Worm (Caenorhabditis elegans): ENCODE data around the gene C25E10.8.

- no peak for TF ChIP-seq nhr-25 (tag; optimal IDR thresholded peaks at IDR 0.05; ENCODE audit: borderline replicate concordance, insufficient read depth)
- no peak for TF ChIP-seq F49E8.2 (tag; optimal IDR thresholded peaks at IDR 0.05; ENCODE audit: borderline replicate concordance)
- no peak for TF ChIP-seq nhr-11 (tag; optimal IDR thresholded peaks at IDR 0.05)
- no peak for TF ChIP-seq set-16 (GFP tag; IDR thresholded peaks at IDR 0.05)
- no peak for TF ChIP-seq snpc-4 (tag; optimal IDR thresholded peaks at IDR 0.05)
- no peak for TF ChIP-seq lin-29 (GFP tag; IDR thresholded peaks at IDR 0.05)
- no peak for TF ChIP-seq fkh-10 (GFP tag; optimal IDR thresholded peaks at IDR 0.05)
- TF ChIP-seq ama-1 (optimal IDR thresholded peaks at IDR 0.05) = no peak
Observed at ce11 chrV:9073322-9074038, 19.6 kb upstream of the C25E10.8 start, which contains the start of gene oac-50.
